Fruit fly (Drosophila melanogaster): ENCODE measurements around the gene SAK.

Gene SAK

dm6 chr3L:21464240-21464639 is 51.4 kb downstream of the SAK start (continued):
- TF ChIP-seq her (GFP tag; optimal IDR thresholded peaks at IDR 0.05) (no peak), amos (GFP tag; IDR thresholded peaks at IDR 0.05; ENCODE audit: partially characterized antibody) (no peak), CG34376 (GFP tag; optimal IDR thresholded peaks at IDR 0.05) (no peak), CG11093 (GFP tag; IDR thresholded peaks at IDR 0.05) (peak; percentile 61; the same call in 1 of the 3 replicates), Dll (GFP tag; IDR thresholded peaks at IDR 0.05; ENCODE audit: partially characterized antibody) (no peak), stwl (tag; optimal IDR thresholded peaks at IDR 0.05) (no peak), CG1792 (GFP tag; optimal IDR thresholded peaks at IDR 0.05) (peak; percentile 62), Deaf1 (tag; optimal IDR thresholded peaks at IDR 0.05) (no peak), CG16815 (GFP tag; optimal IDR thresholded peaks at IDR 0.05) (peak; percentile 59), Ssrp (tag; optimal IDR thresholded peaks at IDR 0.05) (peak; percentile 54), h (optimal IDR thresholded peaks at IDR 0.05) (no peak), CG31224 (GFP tag; IDR thresholded peaks at IDR 0.05) (no peak), CG12659 (GFP tag; optimal IDR thresholded peaks at IDR 0.05) (peak; percentile 27), CG11247 (GFP tag; IDR thresholded peaks at IDR 0.05) (no peak), Meics (GFP tag; optimal IDR thresholded peaks at IDR 0.05) (peak; percentile 5), CG4360 (GFP tag; IDR thresholded peaks at IDR 0.05) (peak; percentile 71), luna (GFP tag; optimal IDR thresholded peaks at IDR 0.05) (no peak), Hmx (GFP tag; optimal IDR thresholded peaks at IDR 0.05) (no peak), z (GFP tag; IDR thresholded peaks at IDR 0.05) (0 out of 3 replicates have a peak, but pooled peaks have one; percentile 35), Doc2 (GFP tag; IDR thresholded peaks at IDR 0.05) (no peak), CG16779 (GFP tag; IDR thresholded peaks at IDR 0.05) (no peak), CG10979 (tag; optimal IDR thresholded peaks at IDR 0.05) (peak; percentile 79), mam (GFP tag; optimal IDR thresholded peaks at IDR 0.05) (no peak), Myb (GFP tag; optimal IDR thresholded peaks at IDR 0.05) (no peak), vfl (GFP tag; optimal IDR thresholded peaks at IDR 0.05) (no peak), CG12744 (GFP tag; optimal IDR thresholded peaks at IDR 0.05) (peak; percentile 17), Usf (GFP tag; optimal IDR thresholded peaks at IDR 0.05) (peak; percentile 52), maf-S (GFP tag; optimal IDR thresholded peaks at IDR 0.05) (no peak), corto (GFP tag; optimal IDR thresholded peaks at IDR 0.05) (no peak), CG10431 (GFP tag; optimal IDR thresholded peaks at IDR 0.05) (peak; percentile 43), CG13624 (GFP tag; optimal IDR thresholded peaks at IDR 0.05) (no peak), CG12155 (GFP tag; optimal IDR thresholded peaks at IDR 0.05) (no peak), gsb-n (tag; optimal IDR thresholded peaks at IDR 0.05) (peak; percentile 92), row (GFP tag; IDR thresholded peaks at IDR 0.05) (no peak), lab (GFP tag; optimal IDR thresholded peaks at IDR 0.05) (peak; percentile 55), chn (GFP tag; optimal IDR thresholded peaks at IDR 0.05) (peak; percentile 15), CrebB (tag; optimal IDR thresholded peaks at IDR 0.05) (peak; percentile 51), CG13287 (GFP tag; IDR thresholded peaks at IDR 0.05; ENCODE audit: partially characterized antibody) (no peak), Stat92E (GFP tag; optimal IDR thresholded peaks at IDR 0.05) (no peak), CG9215 (GFP tag; IDR thresholded peaks at IDR 0.05) (no peak), CG13296 (GFP tag; optimal IDR thresholded peaks at IDR 0.05) (no peak), peb (GFP tag; IDR thresholded peaks at IDR 0.05) (0 out of 2 replicates have a peak, but pooled peaks have one; percentile 14), Elba2 (GFP tag; optimal IDR thresholded peaks at IDR 0.05) (no peak), fd102C (GFP tag; optimal IDR thresholded peaks at IDR 0.05) (peak; percentile 100), CG2889 (GFP tag; IDR thresholded peaks at IDR 0.05) (no peak), lmd (GFP tag; IDR thresholded peaks at IDR 0.05) (no peak), Ptx1 (GFP tag; IDR thresholded peaks at IDR 0.05) (no peak), kay (GFP tag; optimal IDR thresholded peaks at IDR 0.05) (peak; percentile 31), CG13123 (GFP tag; optimal IDR thresholded peaks at IDR 0.05) (no peak), croc (GFP tag; conservative IDR thresholded peaks at IDR 0.05) (peak; percentile 81), Taf1 (GFP tag; IDR thresholded peaks at IDR 0.05) (no peak), CG2678 (tag; optimal IDR thresholded peaks at IDR 0.05) (peak; percentile 68)

All from whole organism, embryonic.